Worm (Caenorhabditis elegans): ENCODE results near the gene lin-23.

DNA sequence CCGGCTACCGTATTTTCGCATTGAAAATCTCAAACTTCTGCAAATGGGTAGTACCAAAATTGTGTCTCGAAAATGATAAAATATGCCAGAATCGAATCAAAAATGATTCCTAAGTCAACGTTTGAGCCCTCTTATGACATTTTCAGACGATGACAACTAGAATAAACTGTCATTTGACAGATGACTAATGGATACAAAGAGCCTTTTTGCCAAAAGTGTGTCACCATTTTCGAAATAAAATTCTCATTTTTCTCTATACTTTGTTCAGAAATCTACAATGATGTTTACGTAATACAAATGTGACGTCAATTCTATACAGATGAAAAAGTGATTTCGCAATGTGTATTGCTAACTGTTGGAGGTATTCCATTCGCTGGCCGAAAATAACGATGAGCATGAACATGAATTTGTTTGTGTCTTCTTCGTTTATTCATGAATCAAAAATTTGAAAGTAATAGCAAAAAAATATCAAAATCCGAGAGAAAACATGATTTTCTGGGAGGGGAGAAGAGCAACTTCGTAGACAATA is 24.5 kb upstream of the lin-23 start:
- no peak for TF ChIP-seq tbx-37 (GFP tag; conservative IDR thresholded peaks at IDR 0.05)
- TF ChIP-seq flt-1 (GFP tag; IDR thresholded peaks at IDR 0.05) = no peak
- peak; percentile 19 for TF ChIP-seq ceh-36 (tag; optimal IDR thresholded peaks at IDR 0.05)
- TF ChIP-seq ceh-13 (GFP tag; optimal IDR thresholded peaks at IDR 0.05) = no peak
- peak; percentile 18 for TF ChIP-seq hmbx-1 (tag; optimal IDR thresholded peaks at IDR 0.05)
- no peak for TF ChIP-seq ets-7 (tag; optimal IDR thresholded peaks at IDR 0.05)

Data from whole organism, early embryonic.